Fruit fly (Drosophila melanogaster) whole organism, embryonic: ENCODE measurements around the gene Rbcn-3B.

Experiments
- B-H1 ChIP-seq: fragments of 200-800 bp; sonication (Bioruptor generic); IDR thresholded peaks from 3 replicates; pipeline ENCODE4 v1.3.6; 2022; ENCODE audit warnings: missing biosample characterization, missing genetic modification characterization
- BEAF-32 ChIP-seq: fragments of 200-800 bp; sonication (Bioruptor generic); optimal IDR thresholded peaks from 3 replicates; lab custom pipeline; 2017; ENCODE audit warnings: missing biosample characterization, missing genetic modification characterization, mild to moderate bottlenecking, moderate library complexity, missing genetic modification reagents
- BtbVII ChIP-seq: fragments of 200-800 bp; sonication (Bioruptor generic); optimal IDR thresholded peaks from 3 replicates; lab custom pipeline; 2017; ENCODE audit warnings: missing biosample characterization, mild to moderate bottlenecking, missing genetic modification characterization
- CG10274 ChIP-seq: fragments of 200-800 bp; sonication (Bioruptor generic); optimal IDR thresholded peaks from 3 replicates; lab custom pipeline; 2017; ENCODE audit warnings: missing biosample characterization, mild to moderate bottlenecking, missing genetic modification characterization
- CG10543 ChIP-seq: fragments of 200-800 bp; sonication (Bioruptor generic); optimal IDR thresholded peaks from 3 replicates; lab custom pipeline; 2017; ENCODE audit warnings: missing biosample characterization, mild to moderate bottlenecking, missing genetic modification characterization, moderate library complexity
- CG10565 ChIP-seq: fragments of 200-800 bp; sonication (Bioruptor generic); optimal IDR thresholded peaks from 3 replicates; lab custom pipeline; 2016; ENCODE audit warnings: missing biosample characterization, mild to moderate bottlenecking, missing genetic modification characterization
- CG10959 ChIP-seq: fragments of 200-800 bp; sonication (Bioruptor generic); IDR thresholded peaks from 2 replicates; pipeline ENCODE4 v1.3.6; 2022; ENCODE audit warnings: missing biosample characterization, missing genetic modification characterization
- CG12071 ChIP-seq: fragments of 200-800 bp; sonication (Bioruptor generic); optimal IDR thresholded peaks from 3 replicates; lab custom pipeline; 2018; ENCODE audit warnings: missing biosample characterization, mild to moderate bottlenecking, missing genetic modification characterization
- CG12659 ChIP-seq: fragments of 200-800 bp; sonication (Bioruptor generic); optimal IDR thresholded peaks from 3 replicates; lab custom pipeline; 2017; ENCODE audit warnings: mild to moderate bottlenecking, missing biosample characterization, missing genetic modification reagents, missing genetic modification characterization
- CG13424 ChIP-seq: fragments of 200-800 bp; sonication (Bioruptor generic); optimal IDR thresholded peaks from 2 replicates; lab custom pipeline; 2019; ENCODE audit warnings: missing biosample characterization, mild to moderate bottlenecking, missing genetic modification characterization, moderate library complexity
- CG13624 ChIP-seq: fragments of 200-800 bp; sonication (Bioruptor generic); optimal IDR thresholded peaks from 2 replicates; lab custom pipeline; 2016; ENCODE audit warnings: missing biosample characterization, missing genetic modification characterization
- CG15011 ChIP-seq: fragments of 200-800 bp; sonication (Bioruptor generic); optimal IDR thresholded peaks from 3 replicates; lab custom pipeline; 2018; ENCODE audit warnings: missing biosample characterization, mild to moderate bottlenecking, missing genetic modification characterization
- CG3065 ChIP-seq: fragments of 200-800 bp; sonication (Bioruptor generic); optimal IDR thresholded peaks from 2 replicates; lab custom pipeline; 2016; ENCODE audit warnings: missing biosample characterization, missing genetic modification characterization
- CG31441 ChIP-seq: fragments of 200-800 bp; sonication (Bioruptor generic); IDR thresholded peaks from 2 replicates; pipeline ENCODE4 v1.3.6; 2022; ENCODE audit warnings: missing biosample characterization, missing genetic modification characterization
- CG4360 ChIP-seq: fragments of 200-800 bp; sonication (Bioruptor generic); IDR thresholded peaks from 2 replicates; pipeline ENCODE4 v1.3.6; 2022; ENCODE audit warnings: missing biosample characterization, missing genetic modification characterization
- CG6854 ChIP-seq: fragments of 200-800 bp; sonication (Bioruptor generic); optimal IDR thresholded peaks from 3 replicates; lab custom pipeline; 2017; ENCODE audit warnings: missing biosample characterization, mild to moderate bottlenecking, missing genetic modification characterization
- CG7839 ChIP-seq: fragments of 200-800 bp; sonication (Bioruptor generic); optimal IDR thresholded peaks from 3 replicates; lab custom pipeline; 2018; ENCODE audit warnings: missing biosample characterization, mild to moderate bottlenecking, missing genetic modification characterization, moderate library complexity
- CG8290 ChIP-seq, 3 experiments: fragments of 200-800 bp; sonication (Bioruptor generic); optimal IDR thresholded peaks; 2 replicates each; lab custom pipeline; 2016 to 2019; ENCODE audit warnings: missing biosample characterization in 3 of 3, missing genetic modification characterization in 3 of 3, mild to moderate bottlenecking in 2 of 3, moderate library complexity in 1 of 3
- CG8359 ChIP-seq: fragments of 200-800 bp; sonication (Bioruptor generic); optimal IDR thresholded peaks from 2 replicates; lab custom pipeline; 2017; ENCODE audit warnings: missing biosample characterization, mild to moderate bottlenecking, missing genetic modification characterization, borderline replicate concordance
- Camta ChIP-seq: fragments of 200-800 bp; sonication (Bioruptor generic); optimal IDR thresholded peaks from 2 replicates; lab custom pipeline; 2016; ENCODE audit warnings: missing biosample characterization, missing genetic modification characterization
- CoRest ChIP-seq: fragments of 200-800 bp; sonication (Bioruptor generic); optimal IDR thresholded peaks from 3 replicates; lab custom pipeline; 2018; ENCODE audit warnings: missing biosample characterization, mild to moderate bottlenecking, missing genetic modification characterization, moderate library complexity
- D19B ChIP-seq: fragments of 200-800 bp; sonication (Bioruptor generic); optimal IDR thresholded peaks from 2 replicates; lab custom pipeline; 2017; ENCODE audit warnings: missing biosample characterization, mild to moderate bottlenecking, missing genetic modification characterization
- Doc3 ChIP-seq: fragments of 200-800 bp; sonication (Bioruptor generic); IDR thresholded peaks from 3 replicates; pipeline ENCODE4 v1.3.6; 2022; ENCODE audit warnings: missing biosample characterization, missing genetic modification characterization; ENCODE audit not compliant: partially characterized antibody
- HHEX ChIP-seq: fragments of 200-800 bp; sonication (Bioruptor generic); optimal IDR thresholded peaks from 3 replicates; lab custom pipeline; 2017; ENCODE audit warnings: missing biosample characterization, mild to moderate bottlenecking, missing genetic modification characterization, missing genetic modification reagents
- HLH54F ChIP-seq: fragments of 200-800 bp; sonication (Bioruptor generic); optimal IDR thresholded peaks from 3 replicates; lab custom pipeline; 2016; ENCODE audit warnings: missing biosample characterization, missing genetic modification characterization
- Hr39 ChIP-seq: fragments of >200 bp; optimal IDR thresholded peaks from 2 replicates; lab custom pipeline; 2017
- Hr51 ChIP-seq, 2 experiments: fragments of 200-800 bp; sonication (Bioruptor generic); optimal IDR thresholded peaks; 2 replicates in 1 of 2; 3 replicates in 1 of 2; lab custom pipeline; 2016 to 2018; ENCODE audit warnings: missing biosample characterization in 2 of 2, missing genetic modification characterization in 2 of 2, mild to moderate bottlenecking in 1 of 2, moderate library complexity in 1 of 2
- Mrtf ChIP-seq: fragments of 200-800 bp; sonication (Bioruptor generic); IDR thresholded peaks from 3 replicates; pipeline ENCODE4 v1.3.6; 2022; ENCODE audit warnings: missing biosample characterization, missing genetic modification characterization
- NK7.1 ChIP-seq: fragments of 200-800 bp; sonication (Bioruptor generic); optimal IDR thresholded peaks from 3 replicates; lab custom pipeline; 2016; ENCODE audit warnings: missing biosample characterization, missing genetic modification characterization
- Poxn ChIP-seq: fragments of 200-800 bp; sonication (Bioruptor generic); IDR thresholded peaks from 2 replicates; pipeline ENCODE4 v1.3.6; 2022; ENCODE audit warnings: missing biosample characterization, missing genetic modification characterization
- Rfx ChIP-seq: fragments of 200-800 bp; sonication (Bioruptor generic); IDR thresholded peaks from 2 replicates; pipeline ENCODE4 v1.3.6; 2022; ENCODE audit warnings: missing biosample characterization, missing genetic modification characterization
- Rx ChIP-seq: fragments of 200-800 bp; sonication (Bioruptor generic); IDR thresholded peaks from 2 replicates; pipeline ENCODE4 v1.3.6; 2022; ENCODE audit warnings: missing biosample characterization, missing genetic modification characterization
- Six4 ChIP-seq: fragments of 200-800 bp; sonication (Bioruptor generic); optimal IDR thresholded peaks from 2 replicates; lab custom pipeline; 2016; ENCODE audit warnings: missing biosample characterization, missing genetic modification characterization
- Taf1 ChIP-seq: fragments of 200-800 bp; sonication (Bioruptor generic); IDR thresholded peaks from 2 replicates; pipeline ENCODE4 v1.3.6; 2022; ENCODE audit warnings: missing biosample characterization, missing genetic modification characterization
- Xbp1 ChIP-seq: fragments of 200-800 bp; sonication (Bioruptor generic); optimal IDR thresholded peaks from 3 replicates; lab custom pipeline; 2016; ENCODE audit warnings: missing biosample characterization, mild to moderate bottlenecking, missing genetic modification characterization
- az2 ChIP-seq: fragments of 200-800 bp; sonication (Bioruptor generic); optimal IDR thresholded peaks from 3 replicates; lab custom pipeline; 2016; ENCODE audit warnings: missing biosample characterization, missing genetic modification characterization
- bbx ChIP-seq: fragments of 200-800 bp; sonication (Bioruptor generic); IDR thresholded peaks from 2 replicates; pipeline ENCODE4 v1.3.6; 2022; ENCODE audit warnings: missing biosample characterization, missing genetic modification characterization; ENCODE audit not compliant: partially characterized antibody
- fd64A ChIP-seq: fragments of 200-800 bp; sonication (Bioruptor generic); optimal IDR thresholded peaks from 3 replicates; lab custom pipeline; 2018; ENCODE audit warnings: missing biosample characterization, mild to moderate bottlenecking, missing genetic modification characterization
- fd96Cb ChIP-seq: fragments of 200-800 bp; sonication (Bioruptor generic); optimal IDR thresholded peaks from 2 replicates; lab custom pipeline; 2018; ENCODE audit warnings: missing biosample characterization, mild to moderate bottlenecking, missing genetic modification characterization, moderate library complexity
- gce ChIP-seq: fragments of 200-800 bp; sonication (Bioruptor generic); IDR thresholded peaks from 3 replicates; pipeline ENCODE4 v1.3.6; 2022; ENCODE audit warnings: missing biosample characterization, missing genetic modification characterization
- grn ChIP-seq: fragments of 200-800 bp; sonication (Bioruptor generic); optimal IDR thresholded peaks from 3 replicates; lab custom pipeline; 2017; ENCODE audit warnings: missing biosample characterization, missing genetic modification characterization
- ind ChIP-seq: fragments of 200-800 bp; sonication (Bioruptor generic); optimal IDR thresholded peaks from 3 replicates; lab custom pipeline; 2016; ENCODE audit warnings: missing biosample characterization, missing genetic modification characterization
- kni ChIP-seq: fragments of 200-800 bp; sonication (Bioruptor generic); optimal IDR thresholded peaks from 3 replicates; lab custom pipeline; 2017; ENCODE audit warnings: mild to moderate bottlenecking, missing biosample characterization, missing genetic modification reagents, missing genetic modification characterization
- org-1 ChIP-seq: fragments of 200-800 bp; sonication (Bioruptor generic); optimal IDR thresholded peaks from 2 replicates; lab custom pipeline; 2017; ENCODE audit warnings: missing biosample characterization, missing genetic modification characterization
- run ChIP-seq: fragments of 200-800 bp; sonication (Bioruptor generic); optimal IDR thresholded peaks from 3 replicates; lab custom pipeline; 2018; ENCODE audit warnings: missing biosample characterization, mild to moderate bottlenecking, missing genetic modification characterization
- trem ChIP-seq: fragments of 200-800 bp; optimal IDR thresholded peaks from 3 replicates; lab custom pipeline; 2019; ENCODE audit warnings: missing biosample characterization, mild to moderate bottlenecking, missing genetic modification characterization, moderate library complexity
- ttk ChIP-seq: fragments of 200-800 bp; sonication (Bioruptor generic); IDR thresholded peaks from 2 replicates; pipeline ENCODE4 v2.1.2; 2022; ENCODE audit warnings: missing biosample characterization, missing genetic modification characterization
- unpg ChIP-seq: fragments of 200-800 bp; sonication (Bioruptor generic); optimal IDR thresholded peaks from 3 replicates; lab custom pipeline; 2018; ENCODE audit warnings: missing biosample characterization, mild to moderate bottlenecking, missing genetic modification characterization, moderate library complexity

Gene Rbcn-3B

dm6 chrX:1944245-1945114 is 35.8 kb downstream of the Rbcn-3B start (continued):
- TF ChIP-seq gce (GFP tag; lab: Robert Waterston, UW) = no peak
- no peak for TF ChIP-seq HHEX (GFP tag; lab: Kevin White, UChicago)
- peak; percentile 25 for TF ChIP-seq CG13424 (tag; lab: Kevin White, UChicago)
- TF ChIP-seq Six4 (GFP tag; lab: Kevin White, UChicago) = peak; percentile 16
- TF ChIP-seq CG4360 (GFP tag; lab: Robert Waterston, UW) = 0 out of 2 replicates have a peak, but pooled peaks have one; percentile 7
- TF ChIP-seq bbx = no peak
- TF ChIP-seq CG15011 (GFP tag; lab: Kevin White, UChicago) = no peak
- 0 out of 2 replicates have a peak, but pooled peaks have one; percentile 21 for TF ChIP-seq Taf1 (GFP tag; lab: Robert Waterston, UW)
- 0 out of 2 replicates have a peak, but pooled peaks have one; percentile 45 for TF ChIP-seq Rx
- no peak for TF ChIP-seq ttk
- TF ChIP-seq CG6854 = no peak
- TF ChIP-seq CG10565 (GFP tag; lab: Kevin White, UChicago) = no peak
- TF ChIP-seq CoRest (tag; lab: Kevin White, UChicago) = no peak
- peak; percentile 33; the same call in 1 of the 3 replicates for TF ChIP-seq B-H1 (GFP tag; lab: Robert Waterston, UW)
- no peak for TF ChIP-seq NK7.1
- no peak for TF ChIP-seq D19B (GFP tag; lab: Kevin White, UChicago)
- TF ChIP-seq BEAF-32 (GFP tag; lab: Kevin White, UChicago) = no peak
- TF ChIP-seq CG10543 = no peak
- TF ChIP-seq Hr39 = no peak
- peak in 1 of 2 experiments; percentile 51 for TF ChIP-seq Hr51 (GFP tag; optimal IDR thresholded peaks at IDR 0.05; lab: Kevin White, UChicago)
- TF ChIP-seq unpg (GFP tag; lab: Kevin White, UChicago) = peak; percentile 74
- no peak for TF ChIP-seq trem
- no peak for TF ChIP-seq CG12071 (GFP tag; lab: Kevin White, UChicago)
- TF ChIP-seq CG12659 (GFP tag; lab: Kevin White, UChicago) = no peak
- no peak for TF ChIP-seq CG8290 (GFP tag; optimal IDR thresholded peaks at IDR 0.05; lab: Kevin White, UChicago)
- TF ChIP-seq CG8290 (tag; optimal IDR thresholded peaks at IDR 0.05; lab: Kevin White, UChicago) = peak in 1 of 2 experiments; percentile 62
- peak; percentile 49 for TF ChIP-seq CG7839 (tag; lab: Kevin White, UChicago)
- TF ChIP-seq az2 (GFP tag; lab: Kevin White, UChicago) = no peak
- peak; percentile 39 for TF ChIP-seq HLH54F (GFP tag; lab: Kevin White, UChicago)
- peak; percentile 67 for TF ChIP-seq fd96Cb (tag; lab: Kevin White, UChicago)
- TF ChIP-seq CG10274 (GFP tag; lab: Kevin White, UChicago) = no peak
- peak; percentile 37; the same call in 1 of the 3 replicates for TF ChIP-seq Mrtf (GFP tag; lab: Robert Waterston, UW)
- no peak; the same call in 1 of the 2 replicates for TF ChIP-seq CG31441
- no peak for TF ChIP-seq CG10959
- peak; percentile 76 for TF ChIP-seq Rfx (GFP tag; lab: Robert Waterston, UW)
- TF ChIP-seq fd64A (GFP tag; lab: Kevin White, UChicago) = no peak
- no peak for TF ChIP-seq Camta (GFP tag; lab: Kevin White, UChicago)
- TF ChIP-seq Poxn (GFP tag; lab: Robert Waterston, UW) = peak; percentile 22; the same call in 1 of the 2 replicates
- TF ChIP-seq CG3065 (GFP tag; lab: Kevin White, UChicago) = no peak
- TF ChIP-seq org-1 (GFP tag; lab: Kevin White, UChicago) = peak; percentile 39
- TF ChIP-seq ind (GFP tag; lab: Kevin White, UChicago) = peak; percentile 66
- TF ChIP-seq run (tag; lab: Kevin White, UChicago) = no peak
- no peak for TF ChIP-seq kni (GFP tag; lab: Kevin White, UChicago)
- no peak for TF ChIP-seq Doc3
- no peak for TF ChIP-seq CG8359 (GFP tag; lab: Kevin White, UChicago)
- peak; percentile 41 for TF ChIP-seq Xbp1 (GFP tag; lab: Kevin White, UChicago)
- no peak for TF ChIP-seq CG13624 (GFP tag; lab: Kevin White, UChicago)
- TF ChIP-seq grn (GFP tag; lab: Kevin White, UChicago) = no peak
- no peak for TF ChIP-seq BtbVII (GFP tag; lab: Kevin White, UChicago)
